Worm (Caenorhabditis elegans) whole organism, L4 larva: ENCODE results near the gene sri-10.

Experiments
- ceh-82 ChIP-seq: sonication (generic microtip); optimal IDR thresholded peaks from 2 replicates; lab custom pipeline; 2017; ENCODE audit warnings: missing biosample characterization, missing genetic modification characterization
- ces-1 ChIP-seq: fragments of 150-350 bp; sonication (generic microtip); optimal IDR thresholded peaks from 4 replicates; lab custom pipeline; 2014; ENCODE audit warnings: missing biosample characterization, missing genetic modification reagents, missing genetic modification characterization
- cey-2 ChIP-seq: sonication (generic microtip); optimal IDR thresholded peaks from 3 replicates; lab custom pipeline; 2017; ENCODE audit warnings: missing genetic modification characterization, mild to moderate bottlenecking, missing compliant biosample characterization, antibody characterized with exemption, borderline replicate concordance; ENCODE audit not compliant: insufficient read depth
- dmd-8 ChIP-seq: fragments of 200-800 bp; sonication (Bioruptor generic); IDR thresholded peaks from 2 replicates; pipeline ENCODE4 v1.3.6; 2022; ENCODE audit warnings: missing genetic modification characterization, missing compliant biosample characterization
- nhr-11 ChIP-seq: fragments of 150-350 bp; optimal IDR thresholded peaks from 2 replicates; lab custom pipeline; 2014; ENCODE audit warnings: missing biosample characterization, missing genetic modification characterization
- skn-1 ChIP-seq: fragments of 150-350 bp; optimal IDR thresholded peaks from 2 replicates; lab custom pipeline; 2014; ENCODE audit warnings: missing biosample characterization, missing genetic modification characterization
- unc-39 ChIP-seq: sonication (generic microtip); optimal IDR thresholded peaks from 2 replicates; lab custom pipeline; 2017; ENCODE audit warnings: missing biosample characterization, missing genetic modification characterization
- unc-62 ChIP-seq, 3 experiments: fragments of 150-350 bp in 1 of 3; sonication (generic microtip); optimal IDR thresholded peaks in 2 of 3; peaks in 1 of 3; 1 replicate in 1 of 3; 2 replicates in 2 of 3; lab custom pipeline; 2014 to 2017; ENCODE audit warnings: missing biosample characterization in 3 of 3, missing genetic modification characterization in 3 of 3, missing genetic modification reagents in 3 of 3, missing genotype in 1 of 3

DNA sequence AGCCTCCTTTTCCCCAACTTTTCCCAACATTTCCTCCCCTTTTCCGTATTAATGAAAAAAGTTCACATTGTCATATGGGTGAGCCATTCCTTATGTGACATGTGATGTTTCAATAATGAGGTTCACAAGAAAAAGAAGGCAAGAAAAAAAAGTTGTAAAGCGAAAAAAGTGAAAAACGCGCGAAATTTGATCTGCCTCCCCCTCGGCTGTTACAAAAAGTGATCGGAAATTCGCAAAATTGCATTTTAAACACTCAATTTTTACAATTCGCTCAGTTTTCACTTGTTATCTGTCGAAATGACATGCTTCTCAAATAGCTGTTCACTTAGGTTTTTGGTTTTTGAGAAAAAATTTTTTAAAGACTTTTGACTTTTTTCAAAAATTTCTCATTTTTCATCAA, 15.3 kb upstream of the sri-10 start:
- TF ChIP-seq dmd-8 (GFP tag; lab: Robert Waterston, UW) = no peak
- no peak for TF ChIP-seq ces-1 (GFP tag; lab: Kevin White, UChicago)
- no peak for TF ChIP-seq unc-62 (GFP tag; optimal IDR thresholded peaks at IDR 0.05 in 1 of 2; lab: Kevin White, UChicago)
- no peak for TF ChIP-seq unc-62 (tag; optimal IDR thresholded peaks at IDR 0.05; lab: Kevin White, UChicago)
- no peak for TF ChIP-seq unc-39 (tag; lab: Kevin White, UChicago)
- no peak for TF ChIP-seq nhr-11 (tag; lab: Kevin White, UChicago)
- no peak for TF ChIP-seq ceh-82 (tag; lab: Kevin White, UChicago)
- no peak for TF ChIP-seq cey-2 (tag; lab: Kevin White, UChicago)
- no peak for TF ChIP-seq skn-1 (tag; lab: Kevin White, UChicago)
